Worm (Caenorhabditis elegans) whole organism, late embryonic: ENCODE measurements around the gene srsx-8.
A peak's percentile ranks its signal among the peaks of the same experiment; 100 is the strongest.

Source experiments
- F13H6.1 ChIP-seq: sonication (generic microtip); optimal IDR thresholded peaks from 2 replicates; lab custom pipeline; 2016; ENCODE audit warnings: missing genetic modification characterization, missing compliant biosample characterization
- K02D7.2 ChIP-seq: sonication (generic microtip); optimal IDR thresholded peaks from 2 replicates; lab custom pipeline; 2017; ENCODE audit warnings: mild to moderate bottlenecking, missing genetic modification characterization, missing compliant biosample characterization
- K09A11.1 ChIP-seq: sonication (generic microtip); optimal IDR thresholded peaks from 2 replicates; lab custom pipeline; 2017; ENCODE audit warnings: antibody characterized with exemption, mild to moderate bottlenecking, missing genetic modification characterization, missing compliant biosample characterization; ENCODE audit not compliant: insufficient read depth
- ahr-1 ChIP-seq: sonication (generic microtip); optimal IDR thresholded peaks from 2 replicates; lab custom pipeline; 2016; ENCODE audit warnings: missing genetic modification characterization, missing compliant biosample characterization
- ceh-18 ChIP-seq: sonication (generic microtip); optimal IDR thresholded peaks from 2 replicates; lab custom pipeline; 2016; ENCODE audit warnings: missing genetic modification characterization, missing compliant biosample characterization
- ceh-19 ChIP-seq: fragments of 200-800 bp; sonication (Bioruptor generic); optimal IDR thresholded peaks from 2 replicates; lab custom pipeline; 2018; ENCODE audit warnings: mild to moderate bottlenecking, missing genetic modification characterization, missing compliant biosample characterization
- ceh-22 ChIP-seq: sonication (generic microtip); optimal IDR thresholded peaks from 2 replicates; lab custom pipeline; 2017; ENCODE audit warnings: missing biosample characterization, missing genetic modification characterization
- ceh-31 ChIP-seq: sonication (generic microtip); optimal IDR thresholded peaks from 2 replicates; lab custom pipeline; 2016; ENCODE audit warnings: missing genetic modification characterization, missing compliant biosample characterization
- ceh-34 ChIP-seq: sonication (generic microtip); optimal IDR thresholded peaks from 2 replicates; lab custom pipeline; 2016; ENCODE audit warnings: mild to moderate bottlenecking, missing genetic modification characterization, missing compliant biosample characterization
- dmd-4 ChIP-seq: sonication (generic microtip); optimal IDR thresholded peaks from 2 replicates; lab custom pipeline; 2016; ENCODE audit warnings: borderline replicate concordance, missing genetic modification characterization, missing compliant biosample characterization
- elt-2 ChIP-seq: sonication (generic microtip); optimal IDR thresholded peaks from 2 replicates; lab custom pipeline; 2016; ENCODE audit warnings: missing genetic modification reagents, missing genetic modification characterization, missing compliant biosample characterization
- elt-4 ChIP-seq: sonication (generic microtip); optimal IDR thresholded peaks from 2 replicates; lab custom pipeline; 2016; ENCODE audit warnings: missing genetic modification characterization, missing compliant biosample characterization
- ets-4 ChIP-seq: sonication (generic microtip); optimal IDR thresholded peaks from 2 replicates; lab custom pipeline; 2016; ENCODE audit warnings: missing genetic modification characterization, missing compliant biosample characterization
- fkh-6 ChIP-seq: sonication (generic microtip); optimal IDR thresholded peaks from 2 replicates; lab custom pipeline; 2016; ENCODE audit warnings: missing genetic modification characterization, missing compliant biosample characterization
- hlh-30 ChIP-seq: sonication (generic microtip); optimal IDR thresholded peaks from 2 replicates; lab custom pipeline; 2017; ENCODE audit warnings: antibody characterized with exemption, missing genetic modification characterization, missing compliant biosample characterization; ENCODE audit not compliant: insufficient read depth
- hlh-6 ChIP-seq: sonication (generic microtip); optimal IDR thresholded peaks from 2 replicates; lab custom pipeline; 2016; ENCODE audit warnings: missing genotype, missing genetic modification characterization, missing compliant biosample characterization
- hlh-8 ChIP-seq: sonication (generic microtip); optimal IDR thresholded peaks from 2 replicates; lab custom pipeline; 2016; ENCODE audit warnings: missing genotype, missing genetic modification characterization, missing compliant biosample characterization
- lin-11 ChIP-seq: fragments of 200-800 bp; sonication (Bioruptor generic); optimal IDR thresholded peaks from 2 replicates; lab custom pipeline; 2018; ENCODE audit warnings: mild to moderate bottlenecking, missing genetic modification characterization, missing compliant biosample characterization
- madf-2 ChIP-seq: sonication (generic microtip); optimal IDR thresholded peaks from 2 replicates; lab custom pipeline; 2017; ENCODE audit warnings: missing genetic modification characterization, missing compliant biosample characterization
- nfya-1 ChIP-seq: sonication (generic microtip); optimal IDR thresholded peaks from 2 replicates; lab custom pipeline; 2017; ENCODE audit warnings: missing genetic modification characterization, mild to moderate bottlenecking, missing compliant biosample characterization, antibody characterized with exemption, moderate library complexity
- npax-4 ChIP-seq: sonication (generic microtip); optimal IDR thresholded peaks from 2 replicates; lab custom pipeline; 2016; ENCODE audit warnings: missing genetic modification characterization, missing compliant biosample characterization
- pat-9 ChIP-seq: fragments of 200-800 bp; sonication (Bioruptor generic); optimal IDR thresholded peaks from 2 replicates; lab custom pipeline; 2018; ENCODE audit warnings: mild to moderate bottlenecking, missing genetic modification characterization, moderate library complexity, missing compliant biosample characterization
- pha-4 ChIP-seq: fragments of 150-350 bp; optimal IDR thresholded peaks from 2 replicates; lab custom pipeline; 2018; ENCODE audit warnings: missing biosample characterization, missing genetic modification reagents, missing genetic modification characterization
- pqm-1 ChIP-seq: sonication (generic microtip); optimal IDR thresholded peaks from 2 replicates; lab custom pipeline; 2016; ENCODE audit warnings: missing genetic modification characterization, missing compliant biosample characterization
- pros-1 ChIP-seq: fragments of 150-350 bp; optimal IDR thresholded peaks from 2 replicates; lab custom pipeline; 2014; ENCODE audit warnings: missing biosample characterization, missing genetic modification reagents, missing genetic modification characterization
- ref-2 ChIP-seq: sonication (generic microtip); optimal IDR thresholded peaks from 2 replicates; lab custom pipeline; 2016; ENCODE audit warnings: missing genetic modification characterization, missing compliant biosample characterization
- sdc-2 ChIP-seq: sonication (generic microtip); optimal IDR thresholded peaks from 2 replicates; lab custom pipeline; 2016; ENCODE audit warnings: missing genotype, missing genetic modification characterization, missing compliant biosample characterization
- sox-2 ChIP-seq: fragments of 200-800 bp; sonication (Bioruptor generic); IDR thresholded peaks from 2 replicates; pipeline ENCODE4 v1.3.6; 2022; ENCODE audit warnings: missing genetic modification reagents, missing genetic modification characterization, missing compliant biosample characterization
- tbx-2 ChIP-seq: sonication (generic microtip); optimal IDR thresholded peaks from 2 replicates; lab custom pipeline; 2016; ENCODE audit warnings: missing genetic modification characterization, missing compliant biosample characterization
- tbx-7 ChIP-seq: sonication (generic microtip); optimal IDR thresholded peaks from 2 replicates; lab custom pipeline; 2016; ENCODE audit warnings: missing genotype, missing genetic modification characterization, missing compliant biosample characterization
- ttx-3 ChIP-seq: sonication (generic microtip); optimal IDR thresholded peaks from 2 replicates; lab custom pipeline; 2016; ENCODE audit warnings: missing genetic modification reagents, missing genetic modification characterization, missing compliant biosample characterization
- unc-42 ChIP-seq: sonication (generic microtip); optimal IDR thresholded peaks from 2 replicates; lab custom pipeline; 2016; ENCODE audit warnings: missing genotype, missing genetic modification characterization, missing compliant biosample characterization
- unc-55 ChIP-seq: sonication (generic microtip); optimal IDR thresholded peaks from 2 replicates; lab custom pipeline; 2017; ENCODE audit warnings: missing biosample characterization, missing genetic modification reagents, missing genetic modification characterization

The srsx-8 gene

ce11 chrV:1575493-1576084 lies 22.7 kb upstream of the srsx-8 start (continued):
- no peak for TF ChIP-seq npax-4 (tag; lab: Kevin White, UChicago)
- peak; percentile 21 for TF ChIP-seq nfya-1 (tag; lab: Kevin White, UChicago)
- TF ChIP-seq unc-42 (tag; lab: Kevin White, UChicago) = no peak
- no peak for TF ChIP-seq ttx-3 (tag; lab: Kevin White, UChicago)
- TF ChIP-seq pqm-1 = no peak
- TF ChIP-seq, all 69 proteins: peak for 7

- TF ChIP-seq pqm-1 = no peak
- TF ChIP-seq K02D7.2 = no peak
- no peak for TF ChIP-seq tbx-7 (tag; lab: Kevin White, UChicago)
- no peak for TF ChIP-seq ceh-34 (tag; lab: Kevin White, UChicago)
- no peak for TF ChIP-seq ahr-1 (tag; lab: Kevin White, UChicago)
- no peak for TF ChIP-seq pat-9 (tag; lab: Kevin White, UChicago)
- TF ChIP-seq ets-4 (tag; lab: Kevin White, UChicago) = no peak
- no peak for TF ChIP-seq sox-2 (GFP tag; lab: Robert Waterston, UW)
- TF ChIP-seq hlh-30 (tag; lab: Kevin White, UChicago) = no peak
- no peak for TF ChIP-seq hlh-8 (tag; lab: Kevin White, UChicago)
- TF ChIP-seq dmd-4 (tag; lab: Kevin White, UChicago) = no peak
- TF ChIP-seq elt-2 (tag; lab: Kevin White, UChicago) = no peak
- TF ChIP-seq madf-2 (tag; lab: Kevin White, UChicago) = no peak
- TF ChIP-seq elt-4 = no peak
- no peak for TF ChIP-seq fkh-6
- no peak for TF ChIP-seq ceh-18 (tag; lab: Kevin White, UChicago)
- no peak for TF ChIP-seq pros-1
- no peak for TF ChIP-seq F13H6.1 (tag; lab: Kevin White, UChicago)
Measured at ce11 chrV:1574599-1574998, 21.7 kb upstream of the srsx-8 start.

- TF ChIP-seq lin-11 (tag; lab: Kevin White, UChicago) (no peak), ceh-19 (no peak), ceh-22 (tag; lab: Kevin White, UChicago) (no peak), hlh-6 (no peak), hlh-30 (tag; lab: Kevin White, UChicago) (peak; percentile 5), pha-4 (tag; lab: Kevin White, UChicago) (no peak), ref-2 (tag; lab: Kevin White, UChicago) (peak; percentile 17)
Measured at ce11 chrV:1572585-1572984, 19.7 kb upstream of the srsx-8 start.

ce11 chrV:1570679-1571078 lies 17.8 kb upstream of the srsx-8 start:
- TF ChIP-seq tbx-2 (tag; lab: Kevin White, UChicago) (peak; percentile 37), ceh-31 (tag; lab: Kevin White, UChicago) (peak; percentile 36), ttx-3 (tag; lab: Kevin White, UChicago) (no peak), pha-4 (tag; lab: Kevin White, UChicago) (no peak), nfya-1 (tag; lab: Kevin White, UChicago) (no peak), unc-55 (GFP tag; lab: Kevin White, UChicago) (peak; percentile 66), F13H6.1 (tag; lab: Kevin White, UChicago) (no peak), ref-2 (tag; lab: Kevin White, UChicago) (peak; percentile 75), sdc-2 (tag; lab: Kevin White, UChicago) (no peak), K09A11.1 (tag; lab: Kevin White, UChicago) (no peak)
